Worm (Caenorhabditis elegans) whole organism, L4 larva: ENCODE measurements around the gene zgpa-1.

ENCODE experiments used
- F10B5.3 ChIP-seq: sonication (generic microtip); optimal IDR thresholded peaks from 2 replicates; lab custom pipeline; 2016; ENCODE audit warnings: mild to moderate bottlenecking, missing genetic modification characterization, missing compliant biosample characterization
- F49E8.2 ChIP-seq: sonication (generic microtip); optimal IDR thresholded peaks from 2 replicates; lab custom pipeline; 2016; ENCODE audit warnings: missing compliant biosample characterization, mild to moderate bottlenecking, missing genetic modification characterization, borderline replicate concordance
- T20F7.1 ChIP-seq: fragments of 200-800 bp; sonication (Bioruptor generic); optimal IDR thresholded peaks from 2 replicates; lab custom pipeline; 2018; ENCODE audit warnings: mild to moderate bottlenecking, missing genetic modification characterization, missing compliant biosample characterization
- ZK337.2 ChIP-seq: fragments of 200-800 bp; sonication (Bioruptor generic); IDR thresholded peaks from 2 replicates; pipeline ENCODE4 v1.3.6; 2022; ENCODE audit warnings: missing genetic modification reagents, missing genetic modification characterization, missing compliant biosample characterization
- aha-1 ChIP-seq: fragments of 150-350 bp; peaks from one replicate; lab custom pipeline; 2014; ENCODE audit warnings: missing biosample characterization, missing genetic modification characterization
- attf-4 ChIP-seq: sonication (generic microtip); optimal IDR thresholded peaks from 3 replicates; lab custom pipeline; 2017; ENCODE audit warnings: missing biosample characterization, missing genetic modification characterization
- ceh-82 ChIP-seq: sonication (generic microtip); optimal IDR thresholded peaks from 2 replicates; lab custom pipeline; 2017; ENCODE audit warnings: missing biosample characterization, missing genetic modification characterization
- daf-16 ChIP-seq, 3 experiments: sonication (generic microtip); optimal IDR thresholded peaks; 2 replicates each; lab custom pipeline; 2016 to 2017; ENCODE audit warnings: missing genetic modification characterization in 3 of 3, missing genetic modification reagents in 3 of 3, mild to moderate bottlenecking in 2 of 3, missing compliant biosample characterization in 2 of 3, missing biosample characterization in 1 of 3, moderate library complexity in 1 of 3
- daf-8 ChIP-seq: fragments of 200-800 bp; sonication (Bioruptor generic); IDR thresholded peaks from 2 replicates; pipeline ENCODE4 v1.3.6; 2022; ENCODE audit warnings: missing genetic modification characterization, missing compliant biosample characterization
- dpl-1 ChIP-seq: fragments of 150-350 bp; optimal IDR thresholded peaks from 2 replicates; lab custom pipeline; 2014; ENCODE audit warnings: missing biosample characterization, missing genetic modification reagents, missing genetic modification characterization
- duxl-1 ChIP-seq: sonication (generic microtip); optimal IDR thresholded peaks from 2 replicates; lab custom pipeline; 2016; ENCODE audit warnings: mild to moderate bottlenecking, missing genetic modification characterization, moderate library complexity, missing compliant biosample characterization; ENCODE audit not compliant: poor library complexity
- dve-1 ChIP-seq: sonication (generic microtip); optimal IDR thresholded peaks from 2 replicates; lab custom pipeline; 2017; ENCODE audit warnings: antibody characterized with exemption, mild to moderate bottlenecking, missing genetic modification characterization, missing compliant biosample characterization; ENCODE audit not compliant: insufficient read depth
- egl-43 ChIP-seq: fragments of 200-800 bp; sonication (Bioruptor generic); IDR thresholded peaks from 2 replicates; pipeline ENCODE4 v1.3.6; 2022; ENCODE audit warnings: missing genetic modification reagents, missing genetic modification characterization, missing compliant biosample characterization
- hlh-11 ChIP-seq: fragments of 200-800 bp; sonication (Bioruptor generic); optimal IDR thresholded peaks from 2 replicates; lab custom pipeline; 2018; ENCODE audit warnings: mild to moderate bottlenecking, missing genetic modification characterization, missing compliant biosample characterization
- hmg-1.1 ChIP-seq: fragments of 200-800 bp; sonication (Bioruptor generic); IDR thresholded peaks from 2 replicates; pipeline ENCODE4 v1.3.6; 2022; ENCODE audit warnings: missing genetic modification reagents, missing genetic modification characterization, missing compliant biosample characterization
- lim-7 ChIP-seq: fragments of 200-800 bp; sonication (Bioruptor generic); IDR thresholded peaks from 2 replicates; pipeline ENCODE4 v1.3.6; 2022; ENCODE audit warnings: missing genetic modification characterization, missing compliant biosample characterization
- lin-1 ChIP-seq: fragments of 200-800 bp; sonication (Bioruptor generic); IDR thresholded peaks from 2 replicates; pipeline ENCODE4 v1.3.6; 2022; ENCODE audit warnings: missing genetic modification reagents, missing genetic modification characterization, missing compliant biosample characterization
- lin-38 ChIP-seq: fragments of 200-800 bp; sonication (Bioruptor generic); IDR thresholded peaks from 2 replicates; pipeline ENCODE4 v1.3.6; 2022; ENCODE audit warnings: missing genetic modification reagents, missing genetic modification characterization, missing compliant biosample characterization
- lsy-2 ChIP-seq, 2 experiments: fragments of 150-350 bp in 1 of 2; sonication (generic microtip) in 1 of 2; optimal IDR thresholded peaks; 2 replicates each; lab custom pipeline; 2014 to 2017; ENCODE audit warnings: missing biosample characterization in 2 of 2, missing genetic modification characterization in 2 of 2
- madf-9 ChIP-seq: fragments of 200-800 bp; sonication (Bioruptor generic); conservative IDR thresholded peaks from 2 replicates; pipeline ENCODE4 v1.3.6; 2022; ENCODE audit warnings: missing genetic modification reagents, missing genetic modification characterization, missing compliant biosample characterization
- mxl-3 ChIP-seq: fragments of 200-800 bp; sonication (Bioruptor generic); optimal IDR thresholded peaks from 2 replicates; lab custom pipeline; 2018; ENCODE audit warnings: mild to moderate bottlenecking, missing genetic modification characterization, missing compliant biosample characterization
- nhr-28 ChIP-seq: fragments of 150-350 bp; optimal IDR thresholded peaks from 2 replicates; lab custom pipeline; 2014; ENCODE audit warnings: missing biosample characterization, missing genetic modification characterization
- nhr-42 ChIP-seq: fragments of 200-800 bp; sonication (Bioruptor generic); IDR thresholded peaks from 2 replicates; pipeline ENCODE4 v1.3.6; 2022; ENCODE audit warnings: missing genetic modification characterization, missing compliant biosample characterization
- nhr-48 ChIP-seq: sonication (generic microtip); optimal IDR thresholded peaks from 2 replicates; lab custom pipeline; 2016; ENCODE audit warnings: mild to moderate bottlenecking, missing genetic modification characterization, missing compliant biosample characterization
- nhr-6 ChIP-seq: fragments of 150-350 bp; optimal IDR thresholded peaks from 2 replicates; lab custom pipeline; 2014; ENCODE audit warnings: missing biosample characterization, missing genetic modification characterization
- nhr-77 ChIP-seq: fragments of 150-350 bp; optimal IDR thresholded peaks from 2 replicates; lab custom pipeline; 2014; ENCODE audit warnings: missing biosample characterization, missing genetic modification characterization
- pha-4 ChIP-seq, 2 experiments: fragments of 150-350 bp in 1 of 2; fragments of 200-800 bp in 1 of 2; sonication (Bioruptor generic) in 1 of 2; IDR thresholded peaks in 1 of 2; optimal IDR thresholded peaks in 1 of 2; 2 replicates each; pipeline versions ENCODE4 v1.3.6 to Lab custom; 2014 to 2022; ENCODE audit warnings: missing genetic modification characterization in 2 of 2, missing genetic modification reagents in 2 of 2, missing biosample characterization in 1 of 2, missing compliant biosample characterization in 1 of 2
- php-3 ChIP-seq: fragments of 200-800 bp; sonication (Bioruptor generic); IDR thresholded peaks from 2 replicates; pipeline ENCODE4 v1.3.6; 2022; ENCODE audit warnings: missing genetic modification reagents, missing genetic modification characterization, missing compliant biosample characterization
- pqm-1 ChIP-seq: sonication (generic microtip); optimal IDR thresholded peaks from 2 replicates; lab custom pipeline; 2017; ENCODE audit warnings: missing biosample characterization, missing genetic modification characterization
- sdz-12 ChIP-seq: fragments of 200-800 bp; sonication (Bioruptor generic); optimal IDR thresholded peaks from 2 replicates; lab custom pipeline; 2018; ENCODE audit warnings: mild to moderate bottlenecking, missing genetic modification characterization, missing compliant biosample characterization
- spr-3 ChIP-seq: fragments of 200-800 bp; sonication (Bioruptor generic); optimal IDR thresholded peaks from 2 replicates; lab custom pipeline; 2018; ENCODE audit warnings: mild to moderate bottlenecking, missing genetic modification characterization, missing compliant biosample characterization
- tag-97 ChIP-seq: fragments of 200-800 bp; sonication (Bioruptor generic); IDR thresholded peaks from 2 replicates; pipeline ENCODE4 v1.3.6; 2022; ENCODE audit warnings: missing genetic modification characterization, missing compliant biosample characterization
- vab-7 ChIP-seq: fragments of 200-800 bp; sonication (Bioruptor generic); IDR thresholded peaks from 2 replicates; pipeline ENCODE4 v1.3.6; 2022; ENCODE audit warnings: missing genetic modification reagents, missing genetic modification characterization, missing compliant biosample characterization

Gene zgpa-1

DNA sequence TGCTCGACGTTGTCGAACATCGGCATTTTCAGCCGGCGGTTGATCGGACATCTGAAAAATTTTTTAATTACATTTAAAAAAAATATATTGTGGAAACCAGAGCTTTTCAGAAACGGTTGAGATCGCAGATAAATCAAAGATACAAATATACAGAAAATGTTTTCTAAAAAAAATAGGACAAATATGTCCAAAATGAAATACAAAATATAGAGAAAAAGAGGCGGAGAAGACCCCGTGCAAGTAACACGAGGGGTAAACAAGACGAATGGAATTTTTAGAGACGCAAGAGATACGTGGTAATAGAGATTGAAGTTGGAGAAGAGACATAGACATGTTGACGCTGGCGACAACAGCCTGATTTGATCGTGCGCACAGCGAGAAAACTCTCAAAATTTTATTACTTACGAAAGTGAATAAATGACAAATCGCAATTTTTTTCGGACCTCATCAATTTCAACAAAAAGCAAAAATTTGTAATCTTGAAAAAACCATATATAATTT lies 3.1 kb upstream of the zgpa-1 start, which contains the start of gene cdgs-1 (continued):
- TF ChIP-seq nhr-6 (no peak), mxl-3 (peak; percentile 74), lin-38 (GFP tag; lab: Robert Waterston, UW) (0 out of 2 replicates have a peak, but pooled peaks have one; percentile 8), dve-1 (tag; lab: Kevin White, UChicago) (peak; percentile 8), dpl-1 (GFP tag; lab: Kevin White, UChicago) (peak; percentile 44), hlh-11 (tag; lab: Kevin White, UChicago) (peak; percentile 72), duxl-1 (tag; lab: Kevin White, UChicago) (no peak), sdz-12 (no peak), daf-8 (GFP tag; lab: Robert Waterston, UW) (no peak), madf-9 (GFP tag; lab: Robert Waterston, UW) (no peak), lim-7 (GFP tag; lab: Robert Waterston, UW) (no peak), egl-43 (GFP tag; lab: Robert Waterston, UW) (no peak), ZK337.2 (GFP tag; lab: Robert Waterston, UW) (no peak), nhr-48 (tag; lab: Kevin White, UChicago) (no peak), nhr-77 (tag; lab: Kevin White, UChicago) (peak; percentile 38), nhr-28 (peak; percentile 64), pqm-1 (tag; lab: Kevin White, UChicago) (no peak), lsy-2 (tag; optimal IDR thresholded peaks at IDR 0.05; lab: Kevin White, UChicago) (peak in 1 of 2 experiments; percentile 57)

DNA sequence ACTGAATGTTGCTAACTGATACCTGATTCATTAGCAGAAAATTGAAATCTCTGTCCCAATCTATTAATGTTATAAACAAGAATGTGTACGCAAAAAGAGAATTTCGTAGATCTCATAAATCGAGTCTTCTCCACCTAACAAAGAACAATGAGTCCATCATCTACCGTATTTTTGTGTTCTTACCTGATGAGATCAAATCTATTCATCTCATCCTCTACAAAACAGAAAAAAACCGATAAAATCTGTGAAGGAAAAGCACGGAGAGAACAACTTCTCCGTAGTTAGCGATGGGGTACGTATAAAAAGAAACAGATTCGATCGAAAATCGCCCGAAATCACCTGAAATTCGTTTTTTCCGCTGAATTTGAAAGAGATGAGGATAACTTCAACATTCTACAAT lies 4.0 kb downstream of the zgpa-1 start, which contains the start of gene C33H5.1:
Gene C33H5.1 (plus strand): TSS at position 330 of the 400 bp plus-strand sequence.
- TF ChIP-seq aha-1 (tag; lab: Kevin White, UChicago) (peak; percentile 70), tag-97 (GFP tag; lab: Robert Waterston, UW) (no peak)

DNA sequence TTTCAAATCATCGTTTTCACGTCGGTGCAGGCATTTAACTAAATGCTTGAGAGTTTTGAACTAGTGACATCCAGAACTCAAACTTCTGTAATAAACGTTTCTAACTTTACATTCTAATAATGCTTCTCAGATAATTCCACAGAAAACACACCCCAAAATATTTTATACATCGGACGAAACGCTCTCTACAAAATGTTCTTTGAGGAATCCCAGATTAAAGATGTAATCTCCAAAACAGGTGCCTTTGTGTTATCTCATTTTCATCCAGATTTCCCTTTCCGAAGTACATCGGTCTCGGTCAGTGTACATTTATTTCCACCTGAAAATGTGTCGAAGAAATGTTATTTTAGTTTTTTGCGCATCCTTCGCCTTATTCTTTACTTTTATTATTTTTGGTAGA lies 7.9 kb downstream of the zgpa-1 start, which contains the start of gene C33H5.2:
Gene C33H5.2 (plus strand): TSS at position 301 of the 400 bp plus-strand sequence.
- TF ChIP-seq dpl-1 (GFP tag; lab: Kevin White, UChicago) (no peak), vab-7 (GFP tag; lab: Robert Waterston, UW) (no peak), F10B5.3 (tag; lab: Kevin White, UChicago) (no peak), pha-4 (GFP tag; IDR thresholded peaks at IDR 0.05; lab: Robert Waterston, UW) (no peak), pha-4 (tag; optimal IDR thresholded peaks at IDR 0.05; lab: Kevin White, UChicago) (no peak), daf-16 (GFP tag; optimal IDR thresholded peaks at IDR 0.05; lab: Kevin White, UChicago) (no peak), daf-16 (tag; optimal IDR thresholded peaks at IDR 0.05; lab: Kevin White, UChicago) (no peak), attf-4 (no peak), F49E8.2 (tag; lab: Kevin White, UChicago) (no peak)

DNA sequence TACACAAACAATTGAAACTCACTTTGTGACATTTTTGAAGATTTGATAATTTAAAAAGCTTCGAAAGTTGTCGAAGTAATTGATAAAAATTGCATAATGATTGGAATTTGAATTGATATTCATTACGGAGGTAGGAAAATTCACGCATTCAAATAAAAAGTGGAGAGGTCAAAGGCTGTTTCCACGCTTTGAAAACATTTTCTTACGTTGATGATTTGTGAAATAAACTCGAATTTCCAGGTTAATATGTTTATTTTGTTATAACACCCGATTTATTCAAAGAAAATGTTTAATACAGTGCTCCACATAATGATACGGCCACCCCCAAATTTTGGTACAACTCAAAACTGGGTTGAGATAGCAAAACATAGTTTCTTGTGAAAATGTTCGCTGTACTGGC lies 9.4 kb downstream of the zgpa-1 start, which contains the start of gene C33H5.16:
Gene C33H5.16 (minus strand): TSS at position 101 of the 400 bp plus-strand sequence.
- TF ChIP-seq lim-7 (GFP tag; lab: Robert Waterston, UW): no peak
- TF ChIP-seq ceh-82 (tag; lab: Kevin White, UChicago): no peak
- no peak for TF ChIP-seq nhr-28
- TF ChIP-seq nhr-42 (GFP tag; lab: Robert Waterston, UW): no peak
- TF ChIP-seq php-3 (GFP tag; lab: Robert Waterston, UW): no peak
- TF ChIP-seq hmg-1.1 (GFP tag; lab: Robert Waterston, UW): no peak
- no peak for TF ChIP-seq T20F7.1 (GFP tag; lab: Kevin White, UChicago)
- TF ChIP-seq spr-3 (GFP tag; lab: Kevin White, UChicago): no peak
- no peak for TF ChIP-seq lin-1 (GFP tag; lab: Robert Waterston, UW)
